Fruit fly (Drosophila melanogaster) Kc167 (cell line): ENCODE results near the gene Rab9Db.
"Not testable (repeated sequence)": the region's sequence is repeated elsewhere in the genome, so short reads cannot be mapped to it uniquely, and the experiment has no call there.

Experiments used
- Myc ChIP-seq: fragments of >200 bp; optimal IDR thresholded peaks from 2 replicates; lab custom pipeline; 2017; ENCODE audit warnings: missing external identifiers
- Sin3A ChIP-seq: fragments of >200 bp; optimal IDR thresholded peaks from 2 replicates; lab custom pipeline; 2018; ENCODE audit warnings: missing external identifiers
- h ChIP-seq: fragments of >200 bp; optimal IDR thresholded peaks from 3 replicates; lab custom pipeline; 2018; ENCODE audit warnings: missing external identifiers
- insv ChIP-seq: fragments of >200 bp; optimal IDR thresholded peaks from 3 replicates; lab custom pipeline; 2018; ENCODE audit warnings: missing external identifiers
- psq ChIP-seq: fragments of >200 bp; optimal IDR thresholded peaks from 2 replicates; lab custom pipeline; 2017; ENCODE audit warnings: missing external identifiers
- ttk ChIP-seq: sonication (Bioruptor generic); optimal IDR thresholded peaks from 2 replicates; lab custom pipeline; 2017; ENCODE audit warnings: missing external identifiers

Gene Rab9Db

DNA sequence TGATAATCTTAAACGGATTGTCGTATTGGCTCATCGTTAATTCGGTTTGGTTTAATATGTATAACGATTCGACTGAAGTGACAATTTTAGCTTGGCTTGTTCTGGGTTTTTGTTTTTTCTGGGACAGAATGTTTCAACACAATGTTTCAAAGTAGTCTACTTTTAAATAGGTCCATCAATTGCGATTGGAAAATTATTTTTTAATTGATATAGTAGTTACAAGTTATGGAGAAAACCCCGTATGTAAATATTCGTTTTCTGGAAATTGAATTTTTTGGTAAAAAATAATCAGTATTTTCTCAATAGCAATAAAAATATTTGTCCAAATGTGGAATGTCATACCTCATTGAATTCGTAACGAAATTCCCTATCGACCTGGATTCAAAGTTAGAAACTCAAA, at the start of gene Rab9Db:
Rab9Db (minus strand) TSS at position 101 of the 400 bp plus-strand sequence.
- not testable (repeated sequence) for TF ChIP-seq Sin3A; h (lab: Kevin White, UChicago); Myc (lab: Kevin White, UChicago)

DNA sequence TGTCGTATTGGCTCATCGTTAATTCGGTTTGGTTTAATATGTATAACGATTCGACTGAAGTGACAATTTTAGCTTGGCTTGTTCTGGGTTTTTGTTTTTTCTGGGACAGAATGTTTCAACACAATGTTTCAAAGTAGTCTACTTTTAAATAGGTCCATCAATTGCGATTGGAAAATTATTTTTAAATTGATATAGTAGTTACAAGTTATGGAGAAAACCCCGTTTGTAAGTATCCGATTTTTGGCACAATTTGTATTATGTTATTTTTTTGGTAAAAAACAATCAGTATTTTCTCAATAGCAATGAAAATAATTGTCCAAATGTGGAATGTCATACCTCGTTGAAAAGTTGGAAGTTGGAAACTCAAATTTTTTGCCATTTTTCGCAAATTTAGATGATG, 38.7 kb upstream of the Rab9Db start, which contains the start of gene Rab9E:
Rab9E (minus strand) TSS at position 101 of the 400 bp plus-strand sequence.
- TF ChIP-seq Myc (lab: Kevin White, UChicago); h (lab: Kevin White, UChicago); Sin3A: not testable (repeated sequence)

DNA sequence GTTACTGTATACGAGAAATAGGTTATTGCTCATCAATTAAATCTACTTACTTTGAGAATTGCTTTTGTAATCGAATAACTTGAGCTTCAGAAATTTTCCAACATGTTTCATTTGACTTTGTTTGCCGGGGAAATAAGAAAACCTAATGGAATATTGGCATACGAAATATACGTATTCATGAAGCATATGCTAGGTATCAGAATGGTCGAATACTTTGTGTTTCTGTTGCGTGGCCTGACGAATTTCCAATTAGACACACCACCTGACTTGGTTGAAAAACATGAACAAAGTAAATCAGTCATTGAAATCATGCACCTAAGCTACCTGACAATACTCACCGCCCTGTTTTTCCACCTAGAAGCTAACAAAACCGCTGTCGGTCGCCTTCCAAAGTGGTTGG, 34.4 kb upstream of the Rab9Db start, which contains the start of gene CG2111:
CG2111 (plus strand) TSS at position 301 of the 400 bp plus-strand sequence.
- TF ChIP-seq ttk (lab: Kevin White, UChicago) (no peak), psq (lab: Kevin White, UChicago) (no peak), insv (lab: Kevin White, UChicago) (no peak), Myc (lab: Kevin White, UChicago) (no peak), Sin3A (no peak), h (lab: Kevin White, UChicago) (no peak)

DNA sequence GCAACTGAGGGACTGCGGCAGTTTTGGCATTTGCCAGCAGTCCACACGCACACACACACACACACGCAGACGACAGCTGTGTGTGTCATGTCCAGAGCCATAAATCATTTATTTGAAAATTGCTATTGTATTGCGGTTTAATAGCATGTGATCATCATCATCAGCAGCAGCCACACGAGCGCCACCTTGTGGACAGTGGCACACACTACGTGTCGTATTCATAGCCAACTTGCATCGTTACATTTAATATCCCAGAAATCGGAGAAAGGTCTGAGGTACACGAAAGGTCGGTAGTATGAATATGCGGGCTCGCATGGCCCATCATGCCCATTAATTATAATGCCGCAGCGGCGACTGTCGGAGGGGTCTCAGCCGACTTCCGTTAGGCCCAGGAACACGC, 33.2 kb upstream of the Rab9Db start:
- TF ChIP-seq insv (lab: Kevin White, UChicago) (no peak), Myc (lab: Kevin White, UChicago) (no peak), h (lab: Kevin White, UChicago) (no peak), Sin3A (no peak), psq (lab: Kevin White, UChicago) (no peak), ttk (lab: Kevin White, UChicago) (no peak)

DNA sequence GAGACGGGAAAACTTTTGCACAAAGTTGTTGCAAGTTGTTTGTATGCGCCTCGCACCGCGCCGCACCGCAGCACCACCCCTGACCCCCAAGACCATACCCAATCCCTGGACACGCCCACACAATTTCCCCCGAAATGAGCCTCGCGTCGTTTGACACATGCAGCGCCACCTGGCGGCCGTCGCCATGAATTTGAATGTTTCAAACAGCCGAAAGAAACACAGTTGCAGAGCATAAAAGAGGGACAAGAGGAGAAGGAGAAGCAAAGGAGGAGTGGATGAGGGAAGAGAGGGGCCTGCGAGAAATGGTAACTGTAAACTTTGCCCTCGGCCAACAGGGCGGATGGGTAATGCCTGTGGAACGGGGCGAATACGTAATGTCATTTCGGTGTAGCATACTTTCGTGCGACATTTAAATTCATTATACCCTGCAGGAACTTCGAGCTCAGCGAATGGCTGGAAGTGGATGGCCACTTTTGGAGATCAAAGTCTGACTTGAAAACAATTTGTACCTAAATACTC, 19.3 kb upstream of the Rab9Db start:
- TF ChIP-seq psq (lab: Kevin White, UChicago) (no peak), Myc (lab: Kevin White, UChicago) (no peak), h (lab: Kevin White, UChicago) (no peak), Sin3A (no peak), ttk (lab: Kevin White, UChicago) (no peak), insv (lab: Kevin White, UChicago) (no peak)

DNA sequence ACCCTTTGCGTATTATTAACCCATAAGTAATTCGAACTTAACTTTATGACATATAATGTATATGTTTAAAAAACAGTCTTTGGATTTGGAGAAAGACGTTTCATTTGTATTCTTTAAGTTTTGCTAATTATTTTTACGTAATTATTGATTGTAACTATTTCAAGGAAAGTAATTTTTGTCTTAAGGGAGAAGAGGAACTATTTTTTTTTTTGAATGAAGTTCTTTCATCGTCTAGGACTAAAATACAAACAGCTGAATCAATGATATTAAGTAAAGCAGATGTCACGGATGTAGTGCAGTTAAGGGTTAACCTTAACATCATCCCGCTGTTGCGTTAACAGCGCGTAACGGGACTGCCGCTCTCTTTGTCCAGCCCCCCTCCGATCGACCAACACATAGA, 5.8 kb upstream of the Rab9Db start:
- TF ChIP-seq Myc (lab: Kevin White, UChicago) (no peak), psq (lab: Kevin White, UChicago) (no peak), h (lab: Kevin White, UChicago) (no peak), Sin3A (no peak), insv (lab: Kevin White, UChicago) (no peak), ttk (lab: Kevin White, UChicago) (no peak)

DNA sequence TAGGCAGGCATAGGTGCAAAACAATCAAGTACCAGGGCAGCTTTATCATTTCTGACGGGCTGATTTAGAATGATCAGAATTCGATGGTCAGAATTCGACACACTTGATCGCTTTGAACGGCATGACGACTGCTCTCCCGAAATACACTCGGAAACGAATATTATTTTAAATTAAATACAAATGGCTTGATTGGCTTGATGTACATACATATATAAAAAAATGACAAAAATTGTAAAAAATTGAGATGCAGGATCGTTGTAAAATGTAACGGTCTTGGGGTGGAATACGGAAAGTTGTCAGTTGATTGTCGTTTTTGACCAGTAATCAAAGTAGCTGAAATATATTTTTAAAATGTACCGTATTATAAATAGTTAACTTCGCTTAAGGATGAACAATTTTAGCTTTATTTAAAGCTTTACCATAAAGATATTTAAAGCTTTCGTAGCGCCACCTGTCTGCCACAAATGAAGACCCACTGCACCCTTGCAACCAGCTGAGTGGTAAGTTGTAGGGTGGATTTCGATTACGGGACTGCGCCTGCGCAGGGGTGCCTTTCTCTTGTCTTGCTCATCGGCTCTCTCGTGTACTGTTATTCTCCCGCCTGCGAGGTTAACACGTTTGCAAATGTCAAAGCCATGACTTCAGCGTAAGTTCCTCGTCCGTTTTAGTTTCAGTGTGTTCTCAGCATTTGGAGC, 4.2 kb upstream of the Rab9Db start, which contains the start of the genes CG9806 and X11Lbeta:
CG9806 (minus strand) TSS at position 51 of the 695 bp plus-strand sequence.
X11Lbeta (plus strand) TSS at position 676 of the 695 bp plus-strand sequence.
- TF ChIP-seq Sin3A: no peak
- no peak for TF ChIP-seq psq (lab: Kevin White, UChicago)
- TF ChIP-seq h (lab: Kevin White, UChicago): no peak
- TF ChIP-seq ttk (lab: Kevin White, UChicago): no peak
- TF ChIP-seq Myc (lab: Kevin White, UChicago): no peak
- TF ChIP-seq insv (lab: Kevin White, UChicago): no peak

DNA sequence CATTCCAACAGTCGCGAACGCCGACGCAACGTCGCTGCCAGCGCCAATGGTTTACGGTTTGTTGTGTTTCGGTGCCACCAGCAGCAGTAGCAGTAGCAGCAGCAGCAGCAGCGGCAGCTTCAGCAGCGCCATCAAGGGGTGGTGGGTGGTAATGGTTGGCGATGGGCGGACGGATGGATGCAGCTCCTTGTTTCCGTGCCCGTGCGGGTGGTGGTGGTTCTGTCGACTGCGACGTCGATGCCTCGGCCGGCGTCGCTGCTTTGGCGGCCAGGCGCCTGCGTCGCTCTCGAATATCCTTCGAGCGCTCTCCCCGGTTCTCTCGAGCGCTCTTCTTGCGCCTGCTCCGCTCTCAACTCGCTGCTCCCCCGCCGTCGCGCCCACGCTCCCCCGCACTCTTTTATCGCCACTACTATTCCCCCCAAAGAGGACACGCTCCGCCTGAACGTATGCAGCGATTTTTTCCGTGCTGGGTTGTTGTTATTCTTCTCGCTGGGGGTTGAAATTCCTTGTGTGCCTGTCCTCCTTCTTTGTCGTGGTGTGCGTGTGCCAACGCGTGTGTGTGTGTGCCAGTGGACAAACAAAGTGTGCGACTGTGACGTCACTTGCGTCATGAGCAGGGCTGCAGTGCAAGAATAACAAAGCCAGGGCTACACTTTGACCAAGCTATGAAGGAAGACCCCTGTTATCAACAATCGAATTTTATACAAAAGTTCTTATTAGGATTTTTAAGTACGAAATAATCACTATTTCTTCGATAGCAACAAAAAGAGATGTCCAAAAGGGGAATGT, 1.6 kb downstream of the Rab9Db start:
- no peak for TF ChIP-seq h (lab: Kevin White, UChicago)
- TF ChIP-seq ttk (lab: Kevin White, UChicago): no peak
- TF ChIP-seq psq (lab: Kevin White, UChicago): no peak
- no peak for TF ChIP-seq insv (lab: Kevin White, UChicago)
- TF ChIP-seq Myc (lab: Kevin White, UChicago): no peak
- no peak for TF ChIP-seq Sin3A

DNA sequence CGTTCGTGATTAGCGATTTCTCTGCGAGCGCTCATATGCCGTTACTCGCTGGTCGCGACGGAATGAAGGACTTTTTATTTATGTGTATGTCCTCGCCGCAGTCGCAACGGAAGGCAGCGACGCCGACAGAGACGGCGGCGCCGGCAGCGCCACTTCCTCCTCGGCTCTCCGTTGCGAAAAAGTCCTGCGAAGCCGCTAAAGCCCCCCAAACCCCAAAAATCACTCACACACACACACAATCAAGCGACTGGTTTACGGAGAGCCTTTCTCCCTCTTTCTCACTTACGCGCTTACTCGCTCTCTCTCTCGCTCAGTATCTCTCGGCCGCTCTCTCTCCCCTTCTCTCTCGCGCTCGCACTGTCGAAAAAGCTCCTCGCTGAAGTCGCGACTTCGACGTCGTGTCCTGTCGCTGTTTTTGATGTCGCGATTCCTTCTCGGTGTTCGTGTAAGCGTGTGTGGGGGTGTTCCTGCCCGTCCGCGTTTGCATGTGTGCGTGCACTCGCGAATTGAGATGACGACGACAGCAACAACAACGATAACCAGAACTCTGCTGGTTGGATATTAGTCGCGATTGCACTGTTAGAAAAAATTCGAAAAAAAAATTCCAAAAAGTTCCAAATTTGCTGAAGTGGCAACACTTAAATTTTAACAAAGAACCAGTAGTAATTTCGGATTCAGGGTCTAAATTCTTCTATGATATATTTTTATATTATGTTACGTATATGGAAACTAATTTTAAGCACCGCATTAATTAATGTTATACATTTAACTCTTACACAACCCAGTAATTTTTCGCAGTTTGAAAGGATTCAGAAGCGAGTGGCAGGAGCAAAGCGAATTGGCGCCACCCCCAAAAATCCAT, 2.6 kb downstream of the Rab9Db start, which contains the start of gene CG43347:
CG43347 (minus strand) TSS at position 47 of the 862 bp plus-strand sequence.
- TF ChIP-seq Sin3A (no peak), insv (lab: Kevin White, UChicago) (no peak), ttk (lab: Kevin White, UChicago) (no peak), Myc (lab: Kevin White, UChicago) (no peak), h (lab: Kevin White, UChicago) (no peak), psq (lab: Kevin White, UChicago) (no peak)

DNA sequence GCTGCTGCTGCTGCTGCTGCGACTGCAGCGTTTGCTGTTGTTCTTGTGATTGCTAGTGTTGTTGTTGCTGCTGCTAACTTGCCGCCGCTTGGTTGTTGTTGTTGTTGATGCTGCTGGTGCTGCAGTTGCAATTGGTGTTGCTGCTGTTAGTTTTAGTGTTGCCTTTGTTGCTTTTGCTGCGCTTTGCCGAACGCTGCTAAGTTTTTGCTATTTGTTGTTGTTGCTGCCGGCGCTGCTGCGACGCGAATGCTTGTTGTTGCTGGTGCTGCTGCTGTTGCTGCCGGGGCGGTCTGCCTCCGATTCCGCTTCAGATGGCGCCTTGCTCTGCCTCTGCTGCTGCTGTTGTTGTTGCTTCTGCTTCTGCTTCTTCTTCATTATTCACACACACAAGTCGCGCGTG, 4.5 kb downstream of the Rab9Db start:
- no peak for TF ChIP-seq insv (lab: Kevin White, UChicago)
- TF ChIP-seq psq (lab: Kevin White, UChicago): no peak
- TF ChIP-seq h (lab: Kevin White, UChicago): no peak
- TF ChIP-seq Myc (lab: Kevin White, UChicago): no peak
- TF ChIP-seq ttk (lab: Kevin White, UChicago): no peak
- no peak for TF ChIP-seq Sin3A
